Worm (Caenorhabditis elegans): ENCODE data around the gene pudl-1.

pudl-1 gene

ce11 chrIV:2802193-2802592 is 30.5 kb upstream of the pudl-1 start (continued):
- peak; percentile 58; the same call in 1 of the 2 replicates for TF ChIP-seq hmg-20 (GFP tag; IDR thresholded peaks at IDR 0.05)
- TF ChIP-seq egl-44 (GFP tag; IDR thresholded peaks at IDR 0.05), result 0 out of 2 replicates have a peak, but pooled peaks have one; percentile 32
- no peak for TF ChIP-seq egl-18 (GFP tag; IDR thresholded peaks at IDR 0.05)
- TF ChIP-seq sdz-38 (tag; optimal IDR thresholded peaks at IDR 0.05), result no peak
- no peak for TF ChIP-seq ceh-100 (GFP tag; IDR thresholded peaks at IDR 0.05)
- peak; percentile 29 for TF ChIP-seq F23B12.7 (tag; optimal IDR thresholded peaks at IDR 0.05; ENCODE audit: insufficient read depth)
- TF ChIP-seq F10E7.11 (tag; optimal IDR thresholded peaks at IDR 0.05), result no peak
- TF ChIP-seq tbp1 (GFP tag; optimal IDR thresholded peaks at IDR 0.05), result peak; percentile 96
- no peak for TF ChIP-seq Y95B8A.8 (GFP tag; IDR thresholded peaks at IDR 0.05)
- TF ChIP-seq B0261.1 (tag; optimal IDR thresholded peaks at IDR 0.05), result peak; percentile 85
- TF ChIP-seq nhr-80 (tag; optimal IDR thresholded peaks at IDR 0.05), result peak; percentile 1
- peak; percentile 53 for TF ChIP-seq lin-54 (GFP tag; optimal IDR thresholded peaks at IDR 0.05)
- TF ChIP-seq lir-1 (GFP tag; conservative IDR thresholded peaks at IDR 0.05), result peak; percentile 29; the same call in 1 of the 2 replicates
- peak; percentile 61 for TF ChIP-seq ztf-18 (tag; optimal IDR thresholded peaks at IDR 0.05)
- TF ChIP-seq ztf-28 (GFP tag; IDR thresholded peaks at IDR 0.05), result peak; percentile 43; the same call in 1 of the 2 replicates
- no peak for TF ChIP-seq bed-1 (GFP tag; IDR thresholded peaks at IDR 0.05)
- TF ChIP-seq lsl-1 (GFP tag; optimal IDR thresholded peaks at IDR 0.05), result peak; percentile 9
- TF ChIP-seq K11D2.4 (GFP tag; IDR thresholded peaks at IDR 0.05), result no peak
- TF ChIP-seq ceh-40 (GFP tag; IDR thresholded peaks at IDR 0.05), result no peak
- TF ChIP-seq madf-3 (GFP tag; IDR thresholded peaks at IDR 0.05), result 0 out of 2 replicates have a peak, but pooled peaks have one; percentile 54
- TF ChIP-seq nfya-2 (GFP tag; IDR thresholded peaks at IDR 0.05), result no peak
- TF ChIP-seq attf-5 (GFP tag; optimal IDR thresholded peaks at IDR 0.05), result peak; percentile 21
- TF ChIP-seq F22D6.2 (tag; optimal IDR thresholded peaks at IDR 0.05), result no peak
- peak; percentile 59; the same call in 1 of the 2 replicates for TF ChIP-seq dox-1 (GFP tag; IDR thresholded peaks at IDR 0.05)
- TF ChIP-seq hlh-26 (GFP tag; conservative IDR thresholded peaks at IDR 0.05), result no peak
- peak; percentile 7 for TF ChIP-seq snpc-3.4 (tag; optimal IDR thresholded peaks at IDR 0.05)
- TF ChIP-seq chd-7 (tag; optimal IDR thresholded peaks at IDR 0.05), result peak; percentile 22
- 0 out of 2 replicates have a peak, but pooled peaks have one; percentile 41 for TF ChIP-seq mcd-1 (GFP tag; IDR thresholded peaks at IDR 0.05)
- TF ChIP-seq dpff-1 (tag; optimal IDR thresholded peaks at IDR 0.05), result no peak
- TF ChIP-seq fkh-3 (tag; optimal IDR thresholded peaks at IDR 0.05), result no peak
- peak; percentile 33 for TF ChIP-seq madf-10 (tag; optimal IDR thresholded peaks at IDR 0.05)
- no peak for TF ChIP-seq tbx-9 (tag; optimal IDR thresholded peaks at IDR 0.05; ENCODE audit: borderline replicate concordance)
- TF ChIP-seq madf-6 (GFP tag; IDR thresholded peaks at IDR 0.05), result peak; percentile 58; the same call in 1 of the 2 replicates
- no peak for TF ChIP-seq ceh-79 (tag; optimal IDR thresholded peaks at IDR 0.05)
- TF ChIP-seq D2030.7 (GFP tag; IDR thresholded peaks at IDR 0.05), result peak; percentile 52; the same call in 1 of the 2 replicates
- no peak for TF ChIP-seq aptf-3 (GFP tag; IDR thresholded peaks at IDR 0.05)
- peak; percentile 72 for TF ChIP-seq hmg-1.2 (GFP tag; IDR thresholded peaks at IDR 0.05)
- peak; percentile 87 for TF ChIP-seq ztf-25 (GFP tag; IDR thresholded peaks at IDR 0.05)
- 0 out of 2 replicates have a peak, but pooled peaks have one; percentile 31 for TF ChIP-seq ztf-6 (GFP tag; IDR thresholded peaks at IDR 0.05)
- no peak for TF ChIP-seq unc-62 (GFP tag; optimal IDR thresholded peaks at IDR 0.05)
- TF ChIP-seq lin-35 (GFP tag; optimal IDR thresholded peaks at IDR 0.05), result peak in 1 of 3 experiments; percentile 32
- no peak for TF ChIP-seq ZK185.1 (tag; optimal IDR thresholded peaks at IDR 0.05; ENCODE audit: poor library complexity, severe bottlenecking)
- no peak for TF ChIP-seq ztf-26 (tag; optimal IDR thresholded peaks at IDR 0.05)
- TF ChIP-seq F49E8.2 (tag; optimal IDR thresholded peaks at IDR 0.05; ENCODE audit: insufficient read depth), result peak; percentile 24
- peak; percentile 52; the same call in 1 of the 2 replicates for TF ChIP-seq attf-6 (GFP tag; IDR thresholded peaks at IDR 0.05)
- TF ChIP-seq snpc-4 (GFP tag; optimal IDR thresholded peaks at IDR 0.05), result peak; percentile 41
- TF ChIP-seq snpc-4 (tag; optimal IDR thresholded peaks at IDR 0.05), result peak in 1 of 4 experiments; percentile 39
- TF ChIP-seq xnd-1 (tag; optimal IDR thresholded peaks at IDR 0.05), result no peak
